Fruit fly (Drosophila melanogaster) whole organism, embryonic: ENCODE results near the gene Sld5.

Experiments used
- Atf6 ChIP-seq: fragments of 200-800 bp; sonication (Bioruptor generic); IDR thresholded peaks from 2 replicates; pipeline ENCODE4 v1.3.6; 2022; ENCODE audit warnings: missing biosample characterization, missing genetic modification characterization
- BEAF-32 ChIP-seq: fragments of 200-800 bp; sonication (Bioruptor generic); optimal IDR thresholded peaks from 3 replicates; lab custom pipeline; 2017; ENCODE audit warnings: missing biosample characterization, missing genetic modification characterization, mild to moderate bottlenecking, moderate library complexity, missing genetic modification reagents
- CG14710 ChIP-seq: fragments of 200-800 bp; sonication (Bioruptor generic); optimal IDR thresholded peaks from 3 replicates; lab custom pipeline; 2019; ENCODE audit warnings: missing biosample characterization, mild to moderate bottlenecking, missing genetic modification characterization, moderate library complexity
- CG1647 ChIP-seq: fragments of 200-800 bp; sonication (Bioruptor generic); optimal IDR thresholded peaks from 3 replicates; lab custom pipeline; 2016; ENCODE audit warnings: missing biosample characterization, missing genetic modification characterization
- CG17385 ChIP-seq: fragments of 200-800 bp; sonication (Bioruptor generic); optimal IDR thresholded peaks from 3 replicates; lab custom pipeline; 2018; ENCODE audit warnings: missing biosample characterization, mild to moderate bottlenecking, missing genetic modification characterization
- CG18619 ChIP-seq: fragments of 200-800 bp; sonication (Bioruptor generic); optimal IDR thresholded peaks from 3 replicates; lab custom pipeline; 2017; ENCODE audit warnings: missing biosample characterization, mild to moderate bottlenecking, missing genetic modification characterization
- CG2129 ChIP-seq: fragments of 200-800 bp; sonication (Bioruptor generic); IDR thresholded peaks from 2 replicates; pipeline ENCODE4 v1.3.6; 2022; ENCODE audit warnings: missing biosample characterization, missing genetic modification characterization; ENCODE audit not compliant: partially characterized antibody
- CG2199 ChIP-seq: fragments of 200-800 bp; sonication (Bioruptor generic); IDR thresholded peaks from 3 replicates; pipeline ENCODE4 v1.3.6; 2022; ENCODE audit warnings: missing biosample characterization, missing genetic modification characterization
- CG31365 ChIP-seq: fragments of 200-800 bp; sonication (Bioruptor generic); optimal IDR thresholded peaks from 2 replicates; lab custom pipeline; 2018; ENCODE audit warnings: missing biosample characterization, mild to moderate bottlenecking, missing genetic modification characterization
- CG34376 ChIP-seq: fragments of 200-800 bp; sonication (Bioruptor generic); optimal IDR thresholded peaks from 2 replicates; lab custom pipeline; 2018; ENCODE audit warnings: missing biosample characterization, mild to moderate bottlenecking, missing genetic modification characterization
- CG3847 ChIP-seq: fragments of 200-800 bp; sonication (Bioruptor generic); IDR thresholded peaks from 2 replicates; pipeline ENCODE4 v1.3.6; 2022; ENCODE audit warnings: missing biosample characterization, missing genetic modification characterization
- CG4730 ChIP-seq: fragments of 200-800 bp; sonication (Bioruptor generic); IDR thresholded peaks from 2 replicates; pipeline ENCODE4 v1.3.6; 2022; ENCODE audit warnings: missing biosample characterization, missing genetic modification characterization
- CG6689 ChIP-seq: fragments of 200-800 bp; sonication (Bioruptor generic); IDR thresholded peaks from 2 replicates; pipeline ENCODE4 v1.3.6; 2022; ENCODE audit warnings: missing biosample characterization, missing genetic modification characterization
- CG7372 ChIP-seq: fragments of 200-800 bp; sonication (Bioruptor generic); IDR thresholded peaks from 2 replicates; pipeline ENCODE4 v1.3.6; 2022; ENCODE audit warnings: missing biosample characterization, missing genetic modification characterization
- CG8290 ChIP-seq, 3 experiments: fragments of 200-800 bp; sonication (Bioruptor generic); optimal IDR thresholded peaks; 2 replicates each; lab custom pipeline; 2016 to 2019; ENCODE audit warnings: missing biosample characterization in 3 of 3, missing genetic modification characterization in 3 of 3, mild to moderate bottlenecking in 2 of 3, moderate library complexity in 1 of 3
- CG8478 ChIP-seq: fragments of >200 bp; optimal IDR thresholded peaks from 2 replicates; lab custom pipeline; 2018
- CG9437 ChIP-seq: fragments of 200-800 bp; sonication (Bioruptor generic); optimal IDR thresholded peaks from 2 replicates; lab custom pipeline; 2018; ENCODE audit warnings: missing biosample characterization, mild to moderate bottlenecking, missing genetic modification characterization
- CG9797 ChIP-seq: fragments of 200-800 bp; sonication (Bioruptor generic); optimal IDR thresholded peaks from 3 replicates; lab custom pipeline; 2018; ENCODE audit warnings: missing biosample characterization, mild to moderate bottlenecking, missing genetic modification characterization
- Dip2 ChIP-seq: fragments of 200-800 bp; sonication (Bioruptor generic); IDR thresholded peaks from 2 replicates; pipeline ENCODE4 v1.3.6; 2022; ENCODE audit warnings: missing biosample characterization, missing genetic modification characterization
- Doc2 ChIP-seq: fragments of 200-800 bp; sonication (Bioruptor generic); IDR thresholded peaks from 2 replicates; pipeline ENCODE4 v1.3.6; 2022; ENCODE audit warnings: missing biosample characterization, missing genetic modification characterization
- E2f2 ChIP-seq: fragments of 200-800 bp; sonication (Bioruptor generic); IDR thresholded peaks from 2 replicates; pipeline ENCODE4 v1.3.6; 2022; ENCODE audit warnings: missing biosample characterization, missing genetic modification characterization
- Eip74EF ChIP-seq, 2 experiments: fragments of 200-800 bp in 1 of 2; fragments of >200 bp in 1 of 2; sonication (Bioruptor generic) in 1 of 2; optimal IDR thresholded peaks; 2 replicates each; lab custom pipeline; 2017 to 2019; ENCODE audit warnings: missing biosample characterization in 2 of 2, missing genetic modification characterization in 2 of 2, mild to moderate bottlenecking in 1 of 2, moderate library complexity in 1 of 2
- Ets65A ChIP-seq: fragments of 200-800 bp; sonication (Bioruptor generic); peaks from one replicate; lab custom pipeline; 2016; ENCODE audit warnings: missing biosample characterization, missing genetic modification characterization
- Hand ChIP-seq: fragments of 200-800 bp; sonication (Bioruptor generic); optimal IDR thresholded peaks from 2 replicates; lab custom pipeline; 2017; ENCODE audit warnings: mild to moderate bottlenecking, missing biosample characterization, missing genetic modification reagents, missing genetic modification characterization
- Hr39 ChIP-seq: fragments of >200 bp; optimal IDR thresholded peaks from 2 replicates; lab custom pipeline; 2017
- Kr ChIP-seq: fragments of 200-800 bp; sonication (Bioruptor generic); optimal IDR thresholded peaks from 2 replicates; lab custom pipeline; 2017; ENCODE audit warnings: missing biosample characterization, mild to moderate bottlenecking, missing genetic modification characterization
- Mes4 ChIP-seq: fragments of 200-800 bp; sonication (Bioruptor generic); optimal IDR thresholded peaks from 2 replicates; lab custom pipeline; 2016; ENCODE audit warnings: missing biosample characterization, missing genetic modification characterization
- NFAT ChIP-seq: fragments of 200-800 bp; sonication (Bioruptor generic); IDR thresholded peaks from 2 replicates; pipeline ENCODE4 v1.3.6; 2022; ENCODE audit warnings: missing biosample characterization, missing genetic modification characterization
- Optix ChIP-seq: fragments of 200-800 bp; sonication (Bioruptor generic); IDR thresholded peaks from 3 replicates; pipeline ENCODE4 v1.3.6; 2022; ENCODE audit warnings: missing biosample characterization, missing genetic modification characterization
- Rfx ChIP-seq: fragments of 200-800 bp; sonication (Bioruptor generic); IDR thresholded peaks from 2 replicates; pipeline ENCODE4 v1.3.6; 2022; ENCODE audit warnings: missing biosample characterization, missing genetic modification characterization
- Sry-β ChIP-seq: fragments of 200-800 bp; sonication (Bioruptor generic); optimal IDR thresholded peaks from 2 replicates; lab custom pipeline; 2018; ENCODE audit warnings: missing biosample characterization, mild to moderate bottlenecking, missing genetic modification characterization, moderate library complexity
- bigmax ChIP-seq: fragments of 200-800 bp; sonication (Bioruptor generic); optimal IDR thresholded peaks from 2 replicates; lab custom pipeline; 2018; ENCODE audit warnings: missing biosample characterization, mild to moderate bottlenecking, missing genetic modification characterization
- cato ChIP-seq: fragments of 200-800 bp; sonication (Bioruptor generic); optimal IDR thresholded peaks from 2 replicates; lab custom pipeline; 2016; ENCODE audit warnings: missing biosample characterization, missing genetic modification characterization, borderline replicate concordance
- ci ChIP-seq: fragments of 200-800 bp; sonication (Bioruptor generic); IDR thresholded peaks from 3 replicates; pipeline ENCODE4 v1.3.6; 2022; ENCODE audit warnings: missing biosample characterization, missing genetic modification characterization
- danr ChIP-seq: fragments of 200-800 bp; sonication (Bioruptor generic); IDR thresholded peaks from 2 replicates; pipeline ENCODE4 v1.3.6; 2022; ENCODE audit warnings: missing biosample characterization, missing genetic modification characterization
- dm ChIP-seq: fragments of 200-800 bp; sonication (Bioruptor generic); optimal IDR thresholded peaks from 3 replicates; lab custom pipeline; 2016; ENCODE audit warnings: missing biosample characterization, missing genetic modification characterization
- fd3F ChIP-seq: fragments of 200-800 bp; sonication (Bioruptor generic); optimal IDR thresholded peaks from 2 replicates; lab custom pipeline; 2018; ENCODE audit warnings: missing biosample characterization, mild to moderate bottlenecking, missing genetic modification characterization, moderate library complexity
- fd96Cb ChIP-seq: fragments of 200-800 bp; sonication (Bioruptor generic); optimal IDR thresholded peaks from 2 replicates; lab custom pipeline; 2018; ENCODE audit warnings: missing biosample characterization, mild to moderate bottlenecking, missing genetic modification characterization, moderate library complexity
- ftz-f1 ChIP-seq: fragments of 200-800 bp; sonication (Bioruptor generic); optimal IDR thresholded peaks from 2 replicates; lab custom pipeline; 2016; ENCODE audit warnings: missing biosample characterization, missing genetic modification characterization
- hbn ChIP-seq: fragments of 200-800 bp; sonication (Bioruptor generic); IDR thresholded peaks from 2 replicates; pipeline ENCODE4 v1.3.6; 2022; ENCODE audit warnings: missing biosample characterization, missing genetic modification characterization; ENCODE audit not compliant: partially characterized antibody
- mam ChIP-seq: fragments of 200-800 bp; sonication (Bioruptor generic); optimal IDR thresholded peaks from 3 replicates; lab custom pipeline; 2016; ENCODE audit warnings: missing biosample characterization, missing genetic modification characterization
- mirr ChIP-seq: fragments of 200-800 bp; sonication (Bioruptor generic); optimal IDR thresholded peaks from 3 replicates; lab custom pipeline; 2018; ENCODE audit warnings: missing biosample characterization, mild to moderate bottlenecking, missing genetic modification characterization
- pho ChIP-seq: fragments of 200-800 bp; sonication (Bioruptor generic); optimal IDR thresholded peaks from 2 replicates; lab custom pipeline; 2016; ENCODE audit warnings: missing biosample characterization, missing genetic modification characterization
- phol ChIP-seq: fragments of 200-800 bp; sonication (Bioruptor generic); optimal IDR thresholded peaks from 3 replicates; lab custom pipeline; 2018; ENCODE audit warnings: missing biosample characterization, mild to moderate bottlenecking, missing genetic modification characterization, moderate library complexity
- sim ChIP-seq: fragments of 200-800 bp; sonication (Bioruptor generic); IDR thresholded peaks from 2 replicates; pipeline ENCODE4 v1.3.6; 2022; ENCODE audit warnings: missing biosample characterization, missing genetic modification characterization
- tup ChIP-seq: fragments of 200-800 bp; sonication (Bioruptor generic); optimal IDR thresholded peaks from 2 replicates; lab custom pipeline; 2016; ENCODE audit warnings: missing biosample characterization, mild to moderate bottlenecking, missing genetic modification characterization, moderate library complexity
- twi ChIP-seq: fragments of 200-800 bp; optimal IDR thresholded peaks from 2 replicates; lab custom pipeline; 2019; ENCODE audit warnings: missing biosample characterization, mild to moderate bottlenecking, missing genetic modification characterization, moderate library complexity
- yki ChIP-seq: fragments of >200 bp; optimal IDR thresholded peaks from 3 replicates; lab custom pipeline; 2018
- z ChIP-seq: fragments of 200-800 bp; sonication (Bioruptor generic); IDR thresholded peaks from 3 replicates; pipeline ENCODE4 v1.3.6; 2022; ENCODE audit warnings: missing biosample characterization, missing genetic modification characterization
- zf30C ChIP-seq: fragments of 200-800 bp; sonication (Bioruptor generic); optimal IDR thresholded peaks from 3 replicates; lab custom pipeline; 2018; ENCODE audit warnings: missing biosample characterization, mild to moderate bottlenecking, missing genetic modification characterization

Sld5 gene

dm6 chr3R:26041417-26042101 is 14.8 kb downstream of the Sld5 start, which contains the start of gene gro (continued):
- TF ChIP-seq danr (GFP tag; lab: Robert Waterston, UW) (no peak), Hr39 (lab: Kevin White, UChicago) (no peak), Eip74EF (GFP tag; optimal IDR thresholded peaks at IDR 0.05; lab: Kevin White, UChicago) (no peak), tup (peak; percentile 39), fd96Cb (tag; lab: Kevin White, UChicago) (peak; percentile 27), ftz-f1 (GFP tag; lab: Kevin White, UChicago) (no peak), Hand (GFP tag; lab: Kevin White, UChicago) (peak; percentile 26), phol (tag; lab: Kevin White, UChicago) (peak; percentile 83), CG9797 (GFP tag; lab: Kevin White, UChicago) (peak; percentile 54), ci (GFP tag; lab: Robert Waterston, UW) (peak; percentile 86), dm (peak; percentile 82), yki (lab: Kevin White, UChicago) (peak; percentile 54), E2f2 (peak; percentile 91), Rfx (GFP tag; lab: Robert Waterston, UW) (peak; percentile 87), CG3847 (peak; percentile 86), fd3F (GFP tag; lab: Kevin White, UChicago) (peak; percentile 45), CG6689 (GFP tag; lab: Robert Waterston, UW) (peak; percentile 46; the same call in 1 of the 2 replicates), CG8478 (lab: Kevin White, UChicago) (no peak), CG31365 (tag; lab: Kevin White, UChicago) (no peak), CG8290 (GFP tag; optimal IDR thresholded peaks at IDR 0.05; lab: Kevin White, UChicago) (peak; percentile 72), CG8290 (tag; optimal IDR thresholded peaks at IDR 0.05; lab: Kevin White, UChicago) (peak; percentile 64 to 91), hbn (peak; percentile 58; the same call in 1 of the 2 replicates), Sry-β (GFP tag; lab: Kevin White, UChicago) (peak; percentile 11), CG34376 (GFP tag; lab: Kevin White, UChicago) (peak; percentile 23), CG7372 (GFP tag; lab: Robert Waterston, UW) (peak; percentile 63), cato (GFP tag; lab: Kevin White, UChicago) (peak; percentile 3), NFAT (GFP tag; lab: Robert Waterston, UW) (peak; percentile 82), pho (GFP tag; lab: Kevin White, UChicago) (peak; percentile 79), mirr (GFP tag; lab: Kevin White, UChicago) (peak; percentile 66), CG14710 (tag; lab: Kevin White, UChicago) (peak; percentile 84), z (GFP tag; lab: Robert Waterston, UW) (no peak), Atf6 (peak; percentile 69), CG4730 (GFP tag; lab: Robert Waterston, UW) (peak; percentile 42; the same call in 1 of the 2 replicates), zf30C (GFP tag; lab: Kevin White, UChicago) (peak; percentile 99), Kr (GFP tag; lab: Kevin White, UChicago) (no peak), Ets65A (peak; percentile 97), CG9437 (peak; percentile 85), CG18619 (GFP tag; lab: Kevin White, UChicago) (peak; percentile 26), sim (GFP tag; lab: Robert Waterston, UW) (no peak), bigmax (GFP tag; lab: Kevin White, UChicago) (no peak), mam (GFP tag; lab: Kevin White, UChicago) (peak; percentile 84), Doc2 (no peak), CG1647 (GFP tag; lab: Kevin White, UChicago) (peak; percentile 38), Dip2 (GFP tag; lab: Robert Waterston, UW) (no peak), CG17385 (peak; percentile 31), twi (peak; percentile 24), Optix (GFP tag; lab: Robert Waterston, UW) (no peak), Mes4 (GFP tag; lab: Kevin White, UChicago) (peak; percentile 50), CG2199 (GFP tag; lab: Robert Waterston, UW) (0 out of 3 replicates have a peak, but pooled peaks have one; percentile 29), CG2129 (GFP tag; lab: Robert Waterston, UW) (no peak), BEAF-32 (peak; percentile 74)
